Worm (Caenorhabditis elegans): ENCODE results near the gene mrps-21.

ce11 chrIV:4688221-4688620 is 28.9 kb upstream of the mrps-21 start, which contains the start of gene bus-4:
- TF ChIP-seq W03F9.2 (tag; optimal IDR thresholded peaks at IDR 0.05) = no peak
- no peak for TF ChIP-seq him-1 (tag; optimal IDR thresholded peaks at IDR 0.05)
